Fruit fly (Drosophila melanogaster) whole organism, prepupa: ENCODE data around the gene CG7840.

ENCODE experiments used
- Blimp-1 ChIP-seq: fragments of 200-800 bp; sonication (Bioruptor generic); optimal IDR thresholded peaks from 3 replicates; lab custom pipeline; 2017; ENCODE audit warnings: missing biosample characterization, missing genetic modification characterization, mild to moderate bottlenecking, moderate library complexity, missing genetic modification reagents
- CG10669 ChIP-seq: fragments of 200-800 bp; sonication (Bioruptor generic); optimal IDR thresholded peaks from 3 replicates; lab custom pipeline; 2018; ENCODE audit warnings: missing biosample characterization, mild to moderate bottlenecking, missing genetic modification characterization, moderate library complexity
- CG11294 ChIP-seq: fragments of 200-800 bp; sonication (Bioruptor generic); IDR thresholded peaks from 2 replicates; pipeline ENCODE4 v1.3.6; 2022; ENCODE audit warnings: missing biosample characterization, missing genetic modification characterization
- CG11762 ChIP-seq: fragments of 200-800 bp; sonication (Bioruptor generic); optimal IDR thresholded peaks from 3 replicates; lab custom pipeline; 2016; ENCODE audit warnings: missing biosample characterization, missing genetic modification characterization; ENCODE audit not compliant: insufficient read depth
- CG15336 ChIP-seq: fragments of 200-800 bp; sonication (Bioruptor generic); IDR thresholded peaks from 2 replicates; pipeline ENCODE4 v1.3.6; 2022; ENCODE audit warnings: missing biosample characterization, missing genetic modification characterization
- CG1621 ChIP-seq: fragments of 200-800 bp; sonication (Bioruptor generic); optimal IDR thresholded peaks from 3 replicates; lab custom pipeline; 2018; ENCODE audit warnings: missing biosample characterization, mild to moderate bottlenecking, missing genetic modification characterization
- CG3032 ChIP-seq: fragments of 200-800 bp; optimal IDR thresholded peaks from 2 replicates; lab custom pipeline; 2019; ENCODE audit warnings: missing biosample characterization, mild to moderate bottlenecking, missing genetic modification characterization, moderate library complexity
- CG31627 ChIP-seq: fragments of 200-800 bp; sonication (Bioruptor generic); optimal IDR thresholded peaks from 3 replicates; lab custom pipeline; 2016; ENCODE audit warnings: missing biosample characterization, missing genetic modification characterization
- CG34406 ChIP-seq: fragments of 200-800 bp; sonication (Bioruptor generic); optimal IDR thresholded peaks from 3 replicates; lab custom pipeline; 2016; ENCODE audit warnings: missing biosample characterization, missing genetic modification characterization
- CG4318 ChIP-seq: fragments of 200-800 bp; sonication (Bioruptor generic); optimal IDR thresholded peaks from 3 replicates; lab custom pipeline; 2017; ENCODE audit warnings: missing biosample characterization, mild to moderate bottlenecking, missing genetic modification characterization
- CG6163 ChIP-seq: fragments of 200-800 bp; sonication (Bioruptor generic); IDR thresholded peaks from 3 replicates; pipeline ENCODE4 v1.3.6; 2022; ENCODE audit warnings: missing biosample characterization, missing genetic modification characterization
- CG6276 ChIP-seq: fragments of 200-800 bp; sonication (Bioruptor generic); optimal IDR thresholded peaks from 2 replicates; lab custom pipeline; 2017; ENCODE audit warnings: missing biosample characterization, mild to moderate bottlenecking, missing genetic modification characterization
- CG6792 ChIP-seq: fragments of 200-800 bp; sonication (Bioruptor generic); optimal IDR thresholded peaks from 3 replicates; lab custom pipeline; 2016; ENCODE audit warnings: missing biosample characterization, missing genetic modification characterization
- CG6854 ChIP-seq: fragments of 200-800 bp; sonication (Bioruptor generic); optimal IDR thresholded peaks from 2 replicates; lab custom pipeline; 2017; ENCODE audit warnings: missing biosample characterization, mild to moderate bottlenecking, missing genetic modification characterization
- CG7368 ChIP-seq: fragments of 200-800 bp; sonication (Bioruptor generic); optimal IDR thresholded peaks from 3 replicates; lab custom pipeline; 2016; ENCODE audit warnings: missing biosample characterization, missing genetic modification characterization
- CG8119 ChIP-seq: fragments of 200-800 bp; sonication (Bioruptor generic); IDR thresholded peaks from 3 replicates; pipeline ENCODE4 v1.3.6; 2022; ENCODE audit warnings: missing biosample characterization, missing genetic modification characterization
- CG8319 ChIP-seq: fragments of 200-800 bp; sonication (Bioruptor generic); optimal IDR thresholded peaks from 3 replicates; lab custom pipeline; 2016; ENCODE audit warnings: missing biosample characterization, missing genetic modification characterization
- CG8632 ChIP-seq: fragments of 200-800 bp; sonication (Bioruptor generic); optimal IDR thresholded peaks from 3 replicates; lab custom pipeline; 2016; ENCODE audit warnings: missing biosample characterization, missing genetic modification characterization
- CG9139 ChIP-seq: fragments of 200-800 bp; sonication (Bioruptor generic); optimal IDR thresholded peaks from 3 replicates; lab custom pipeline; 2017; ENCODE audit warnings: missing biosample characterization, mild to moderate bottlenecking, missing genetic modification characterization
- Eip78C ChIP-seq: fragments of 200-800 bp; sonication (Bioruptor generic); peaks from one replicate; lab custom pipeline; 2016; ENCODE audit warnings: missing biosample characterization, missing genetic modification characterization
- Eip93F ChIP-seq: fragments of 200-800 bp; sonication (Bioruptor generic); optimal IDR thresholded peaks from 2 replicates; lab custom pipeline; 2016; ENCODE audit warnings: missing biosample characterization, mild to moderate bottlenecking, missing genetic modification characterization
- Ets21C ChIP-seq: fragments of 200-800 bp; sonication (Bioruptor generic); optimal IDR thresholded peaks from 3 replicates; lab custom pipeline; 2016; ENCODE audit warnings: missing biosample characterization, missing genetic modification characterization
- Ets96B ChIP-seq: fragments of 200-800 bp; optimal IDR thresholded peaks from 2 replicates; lab custom pipeline; 2019; ENCODE audit warnings: missing biosample characterization, mild to moderate bottlenecking, missing genetic modification characterization, moderate library complexity
- Hr39 ChIP-seq: fragments of 200-800 bp; sonication (Bioruptor generic); optimal IDR thresholded peaks from 2 replicates; lab custom pipeline; 2016; ENCODE audit warnings: missing biosample characterization, missing genetic modification characterization
- Hr4 ChIP-seq: fragments of 200-800 bp; sonication (Bioruptor generic); optimal IDR thresholded peaks from 3 replicates; lab custom pipeline; 2016; ENCODE audit warnings: missing biosample characterization, missing genetic modification characterization
- Lpt ChIP-seq: fragments of 200-800 bp; sonication (Bioruptor generic); optimal IDR thresholded peaks from 3 replicates; lab custom pipeline; 2016; ENCODE audit warnings: missing biosample characterization, missing genetic modification characterization
- OdsH ChIP-seq: fragments of 200-800 bp; sonication (Bioruptor generic); optimal IDR thresholded peaks from 3 replicates; lab custom pipeline; 2016; ENCODE audit warnings: missing biosample characterization, missing genetic modification characterization
- Smox ChIP-seq: fragments of 200-800 bp; sonication (Bioruptor generic); optimal IDR thresholded peaks from 3 replicates; lab custom pipeline; 2016; ENCODE audit warnings: missing biosample characterization, missing genetic modification characterization
- Sox102F ChIP-seq: fragments of 200-800 bp; sonication (Bioruptor generic); optimal IDR thresholded peaks from 2 replicates; lab custom pipeline; 2016; ENCODE audit warnings: missing biosample characterization, mild to moderate bottlenecking, missing genetic modification characterization
- Sox14 ChIP-seq: fragments of 200-800 bp; sonication (Bioruptor generic); optimal IDR thresholded peaks from 3 replicates; lab custom pipeline; 2016; ENCODE audit warnings: missing biosample characterization, missing genetic modification characterization
- Sox15 ChIP-seq: fragments of 200-800 bp; sonication (Bioruptor generic); optimal IDR thresholded peaks from 3 replicates; lab custom pipeline; 2016; ENCODE audit warnings: missing biosample characterization, missing genetic modification characterization
- acj6 ChIP-seq: fragments of 200-800 bp; sonication (Bioruptor generic); optimal IDR thresholded peaks from 3 replicates; lab custom pipeline; 2016; ENCODE audit warnings: missing biosample characterization, missing genetic modification characterization
- cyc ChIP-seq: fragments of 200-800 bp; sonication (Bioruptor generic); optimal IDR thresholded peaks from 3 replicates; lab custom pipeline; 2016; ENCODE audit warnings: missing biosample characterization, missing genetic modification characterization
- dsx ChIP-seq: fragments of 200-800 bp; optimal IDR thresholded peaks from 3 replicates; lab custom pipeline; 2019; ENCODE audit warnings: missing biosample characterization, mild to moderate bottlenecking, missing genetic modification characterization, moderate library complexity; ENCODE audit not compliant: poor library complexity, severe bottlenecking
- eg ChIP-seq: fragments of 200-800 bp; sonication (Bioruptor generic); IDR thresholded peaks from 3 replicates; pipeline ENCODE4 v1.3.6; 2022; ENCODE audit warnings: missing biosample characterization, missing genetic modification characterization
- fd59A ChIP-seq: fragments of 200-800 bp; sonication (Bioruptor generic); optimal IDR thresholded peaks from 2 replicates; lab custom pipeline; 2017; ENCODE audit warnings: missing biosample characterization, mild to moderate bottlenecking, missing genetic modification characterization, missing genetic modification reagents
- fd85E ChIP-seq: fragments of 200-800 bp; sonication (Bioruptor generic); optimal IDR thresholded peaks from 3 replicates; lab custom pipeline; 2016; ENCODE audit warnings: missing biosample characterization, missing genetic modification characterization
- fkh ChIP-seq: fragments of 200-800 bp; sonication (Bioruptor generic); optimal IDR thresholded peaks from 3 replicates; lab custom pipeline; 2017; ENCODE audit warnings: missing biosample characterization, mild to moderate bottlenecking, missing genetic modification characterization, moderate library complexity
- lz ChIP-seq: fragments of 200-800 bp; sonication (Bioruptor generic); optimal IDR thresholded peaks from 3 replicates; lab custom pipeline; 2016; ENCODE audit warnings: missing biosample characterization, missing genetic modification characterization
- net ChIP-seq: fragments of 200-800 bp; sonication (Bioruptor generic); optimal IDR thresholded peaks from 3 replicates; lab custom pipeline; 2016; ENCODE audit warnings: missing biosample characterization, missing genetic modification characterization
- pdm3 ChIP-seq: fragments of 200-800 bp; sonication (Bioruptor generic); optimal IDR thresholded peaks from 3 replicates; lab custom pipeline; 2016; ENCODE audit warnings: missing biosample characterization, missing genetic modification characterization
- spab ChIP-seq: fragments of 200-800 bp; sonication (Bioruptor generic); optimal IDR thresholded peaks from 2 replicates; lab custom pipeline; 2017; ENCODE audit warnings: missing biosample characterization, mild to moderate bottlenecking, missing genetic modification characterization, missing genetic modification reagents
- ss ChIP-seq, 2 experiments: fragments of 200-800 bp; sonication (Bioruptor generic); optimal IDR thresholded peaks; 2 replicates in 1 of 2; 3 replicates in 1 of 2; lab custom pipeline; 2017 to 2018; ENCODE audit warnings: mild to moderate bottlenecking in 2 of 2, missing biosample characterization in 2 of 2, missing genetic modification characterization in 2 of 2, moderate library complexity in 1 of 2
- topi ChIP-seq: fragments of 200-800 bp; sonication (Bioruptor generic); optimal IDR thresholded peaks from 3 replicates; lab custom pipeline; 2016; ENCODE audit warnings: missing biosample characterization, missing genetic modification characterization
- vri ChIP-seq: fragments of 200-800 bp; sonication (Bioruptor generic); optimal IDR thresholded peaks from 3 replicates; lab custom pipeline; 2016; ENCODE audit warnings: missing biosample characterization, mild to moderate bottlenecking, missing genetic modification characterization

Gene CG7840

dm6 chr2L:8299194-8299811 is 6.1 kb upstream of the CG7840 start (continued):
- TF ChIP-seq CG6276 (GFP tag; lab: Kevin White, UChicago), result no peak
- peak; percentile 89 for TF ChIP-seq Sox102F (GFP tag; lab: Kevin White, UChicago)
- peak; percentile 65 for TF ChIP-seq acj6 (GFP tag; lab: Kevin White, UChicago)
- TF ChIP-seq OdsH (GFP tag; lab: Kevin White, UChicago), result peak; percentile 80
- peak; percentile 42 for TF ChIP-seq Hr4
- peak; percentile 79 for TF ChIP-seq vri (GFP tag; lab: Kevin White, UChicago)
- peak; percentile 93 for TF ChIP-seq lz (GFP tag; lab: Kevin White, UChicago)
- peak; percentile 94 for TF ChIP-seq Sox14 (GFP tag; lab: Kevin White, UChicago)
- TF ChIP-seq topi, result peak; percentile 94
- TF ChIP-seq Ets21C, result peak; percentile 86
- peak; percentile 78 for TF ChIP-seq Sox15 (GFP tag; lab: Kevin White, UChicago)
- TF ChIP-seq CG11762 (GFP tag; lab: Kevin White, UChicago), result peak; percentile 70
- TF ChIP-seq CG15336, result peak; percentile 58
- peak; percentile 93 to 95 for TF ChIP-seq ss (GFP tag; optimal IDR thresholded peaks at IDR 0.05; lab: Kevin White, UChicago)
- peak; percentile 91 for TF ChIP-seq fd59A (GFP tag; lab: Kevin White, UChicago)
- TF ChIP-seq net (GFP tag; lab: Kevin White, UChicago), result peak; percentile 82
- TF ChIP-seq Lpt, result peak; percentile 49
- peak; percentile 87 for TF ChIP-seq CG10669 (GFP tag; lab: Kevin White, UChicago)
- TF ChIP-seq CG11294 (GFP tag; lab: Robert Waterston, UW), result 0 out of 2 replicates have a peak, but pooled peaks have one; percentile 35
- peak; percentile 89 for TF ChIP-seq spab (GFP tag; lab: Kevin White, UChicago)
- TF ChIP-seq Eip93F (GFP tag; lab: Kevin White, UChicago), result peak; percentile 37
- peak; percentile 86 for TF ChIP-seq CG31627
- TF ChIP-seq CG4318, result no peak
- peak; percentile 94 for TF ChIP-seq CG3032
- TF ChIP-seq CG8119 (GFP tag; lab: Robert Waterston, UW), result peak; percentile 72
- peak; percentile 91 for TF ChIP-seq cyc (GFP tag; lab: Kevin White, UChicago)
- peak; percentile 74 for TF ChIP-seq CG1621 (tag; lab: Kevin White, UChicago)
- TF ChIP-seq fd85E (GFP tag; lab: Kevin White, UChicago), result peak; percentile 3

dm6 chr2L:8300220-8301167 is 4.9 kb upstream of the CG7840 start, which contains the start of gene Btk:
Gene Btk (minus strand): TSS chr2L:8301079.
- TF ChIP-seq eg (GFP tag; lab: Robert Waterston, UW) (no peak), CG7368 (GFP tag; lab: Kevin White, UChicago) (no peak), fd85E (GFP tag; lab: Kevin White, UChicago) (no peak), Eip78C (no peak), CG34406 (GFP tag; lab: Kevin White, UChicago) (no peak), net (GFP tag; lab: Kevin White, UChicago) (no peak), CG8632 (GFP tag; lab: Kevin White, UChicago) (no peak), Hr4 (no peak), CG9139 (GFP tag; lab: Kevin White, UChicago) (no peak), Sox14 (GFP tag; lab: Kevin White, UChicago) (peak; percentile 27), Ets21C (no peak), Hr39 (GFP tag; lab: Kevin White, UChicago) (no peak), Lpt (no peak), CG1621 (tag; lab: Kevin White, UChicago) (no peak), dsx (peak; percentile 10), Smox (no peak), lz (GFP tag; lab: Kevin White, UChicago) (no peak), CG6854 (GFP tag; lab: Kevin White, UChicago) (peak; percentile 40), vri (GFP tag; lab: Kevin White, UChicago) (no peak), cyc (GFP tag; lab: Kevin White, UChicago) (no peak), CG8319 (GFP tag; lab: Kevin White, UChicago) (no peak), CG6163 (GFP tag; lab: Robert Waterston, UW) (0 out of 3 replicates have a peak, but pooled peaks have one; percentile 19), CG6276 (GFP tag; lab: Kevin White, UChicago) (no peak), pdm3 (GFP tag; lab: Kevin White, UChicago) (no peak), CG10669 (GFP tag; lab: Kevin White, UChicago) (no peak), CG6792 (GFP tag; lab: Kevin White, UChicago) (no peak), Ets96B (tag; lab: Kevin White, UChicago) (no peak), Sox15 (GFP tag; lab: Kevin White, UChicago) (no peak), spab (GFP tag; lab: Kevin White, UChicago) (no peak), fkh (peak; percentile 61), Blimp-1 (peak; percentile 83)
- TF ChIP-seq, all 60 proteins: peak for 6
